Worm (Caenorhabditis elegans) whole organism, midembryonic: Measurements from ENCODE around the gene cysl-2.

Experiments used
- T22C8.4 ChIP-seq: fragments of 200-800 bp; sonication (Bioruptor generic); IDR thresholded peaks from 2 replicates; pipeline ENCODE4 v1.3.6; 2022; ENCODE audit warnings: missing genetic modification characterization, missing compliant biosample characterization
- cog-1 ChIP-seq: sonication (generic microtip); optimal IDR thresholded peaks from 2 replicates; lab custom pipeline; 2016; ENCODE audit warnings: missing genetic modification characterization, missing compliant biosample characterization
- flt-1 ChIP-seq: fragments of 200-800 bp; sonication (Bioruptor generic); IDR thresholded peaks from 2 replicates; pipeline ENCODE4 v1.3.6; 2022; ENCODE audit warnings: missing genetic modification characterization, missing compliant biosample characterization
- klf-2 ChIP-seq: fragments of 200-800 bp; sonication (Bioruptor generic); conservative IDR thresholded peaks from 2 replicates; pipeline ENCODE4 v1.3.6; 2022; ENCODE audit warnings: missing genetic modification reagents, missing genetic modification characterization, missing compliant biosample characterization
- med-1 ChIP-seq: sonication (generic microtip); optimal IDR thresholded peaks from 2 replicates; lab custom pipeline; 2017; ENCODE audit warnings: missing genetic modification characterization, mild to moderate bottlenecking, missing compliant biosample characterization, antibody characterized with exemption, missing genetic modification reagents; ENCODE audit not compliant: insufficient read depth
- ref-1 ChIP-seq: fragments of 200-800 bp; sonication (Bioruptor generic); conservative IDR thresholded peaks from 2 replicates; pipeline ENCODE4 v1.3.6; 2022; ENCODE audit warnings: missing genetic modification reagents, missing genetic modification characterization, missing compliant biosample characterization
- tab-1 ChIP-seq: fragments of 200-800 bp; sonication (Bioruptor generic); IDR thresholded peaks from 2 replicates; pipeline ENCODE4 v1.3.6; 2022; ENCODE audit warnings: missing genetic modification characterization, missing compliant biosample characterization
- ztf-23 ChIP-seq: fragments of 200-800 bp; sonication (Bioruptor generic); IDR thresholded peaks from 2 replicates; pipeline ENCODE4 v1.3.6; 2022; ENCODE audit warnings: missing genetic modification reagents, missing genetic modification characterization, missing compliant biosample characterization
- ztf-29 ChIP-seq: fragments of 200-800 bp; sonication (Bioruptor generic); IDR thresholded peaks from 2 replicates; pipeline ENCODE4 v1.3.6; 2022; ENCODE audit warnings: missing genetic modification reagents, missing genetic modification characterization, missing compliant biosample characterization

The cysl-2 gene

DNA sequence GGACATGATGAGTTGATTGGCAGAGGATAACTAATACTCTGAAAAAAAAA, at the start of gene cysl-2:
Gene cysl-2, minus strand, starts transcription at position 38 of the 50 bp plus-strand sequence.
- TF ChIP-seq T22C8.4 (GFP tag; lab: Robert Waterston, UW) (no peak), ztf-29 (GFP tag; lab: Robert Waterston, UW) (no peak), med-1 (no peak), cog-1 (tag; lab: Kevin White, UChicago) (no peak), klf-2 (GFP tag; lab: Robert Waterston, UW) (no peak), flt-1 (GFP tag; lab: Robert Waterston, UW) (no peak), ztf-23 (GFP tag; lab: Robert Waterston, UW) (no peak), ref-1 (GFP tag; lab: Robert Waterston, UW) (no peak), tab-1 (GFP tag; lab: Robert Waterston, UW) (no peak)

DNA sequence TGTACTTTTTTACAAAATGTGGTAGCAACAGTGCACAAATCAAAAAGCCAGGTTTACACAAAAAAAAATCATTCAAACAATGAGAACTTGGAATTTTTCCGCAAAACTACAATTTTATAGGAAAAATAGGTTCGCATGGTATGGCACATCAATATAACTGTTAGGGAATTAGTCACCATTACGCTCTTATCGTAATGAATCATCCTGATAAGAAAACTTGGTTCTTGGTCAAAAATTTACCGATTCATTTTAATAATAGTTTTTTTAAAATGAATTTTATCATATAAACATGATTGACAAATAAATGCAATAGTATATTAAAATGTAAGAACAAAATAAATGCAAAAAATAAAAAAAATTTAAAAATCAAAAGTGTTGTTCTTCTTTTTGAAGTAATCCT, 46.3 kb upstream of the cysl-2 start:
- TF ChIP-seq ref-1 (GFP tag; lab: Robert Waterston, UW) (no peak), flt-1 (GFP tag; lab: Robert Waterston, UW) (no peak), ztf-23 (GFP tag; lab: Robert Waterston, UW) (no peak), cog-1 (tag; lab: Kevin White, UChicago) (no peak), med-1 (no peak), klf-2 (GFP tag; lab: Robert Waterston, UW) (no peak), ztf-29 (GFP tag; lab: Robert Waterston, UW) (no peak), tab-1 (GFP tag; lab: Robert Waterston, UW) (no peak), T22C8.4 (GFP tag; lab: Robert Waterston, UW) (no peak)

DNA sequence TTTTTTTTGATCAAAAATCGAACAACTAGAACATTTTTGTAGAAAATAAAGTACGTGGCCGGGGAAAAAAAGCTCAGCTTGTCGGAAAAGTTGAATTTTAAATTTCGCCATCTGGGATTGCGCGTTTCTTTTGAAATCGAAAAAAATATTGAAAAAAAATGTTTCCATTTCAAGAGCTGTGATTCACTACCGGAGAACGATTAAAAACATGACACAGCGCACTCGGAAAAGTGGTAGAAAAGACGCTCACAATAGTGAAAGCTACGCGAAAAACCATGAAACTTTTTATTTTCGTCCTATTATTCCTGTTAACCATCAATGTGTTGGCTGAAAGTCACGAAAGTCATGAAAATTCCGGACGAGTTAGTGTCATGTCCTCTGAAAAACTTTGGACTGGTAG, 43.5 kb upstream of the cysl-2 start, which contains the start of the genes clec-147 and C04H5.7:
Gene clec-147, minus strand, starts transcription at position 101 of the 400 bp plus-strand sequence.
Gene C04H5.7, plus strand, starts transcription at position 219 of the 400 bp plus-strand sequence.
- TF ChIP-seq klf-2 (GFP tag; lab: Robert Waterston, UW) (no peak), cog-1 (tag; lab: Kevin White, UChicago) (no peak), ref-1 (GFP tag; lab: Robert Waterston, UW) (no peak), ztf-29 (GFP tag; lab: Robert Waterston, UW) (no peak), ztf-23 (GFP tag; lab: Robert Waterston, UW) (no peak), tab-1 (GFP tag; lab: Robert Waterston, UW) (no peak), med-1 (no peak), flt-1 (GFP tag; lab: Robert Waterston, UW) (no peak), T22C8.4 (GFP tag; lab: Robert Waterston, UW) (no peak)

DNA sequence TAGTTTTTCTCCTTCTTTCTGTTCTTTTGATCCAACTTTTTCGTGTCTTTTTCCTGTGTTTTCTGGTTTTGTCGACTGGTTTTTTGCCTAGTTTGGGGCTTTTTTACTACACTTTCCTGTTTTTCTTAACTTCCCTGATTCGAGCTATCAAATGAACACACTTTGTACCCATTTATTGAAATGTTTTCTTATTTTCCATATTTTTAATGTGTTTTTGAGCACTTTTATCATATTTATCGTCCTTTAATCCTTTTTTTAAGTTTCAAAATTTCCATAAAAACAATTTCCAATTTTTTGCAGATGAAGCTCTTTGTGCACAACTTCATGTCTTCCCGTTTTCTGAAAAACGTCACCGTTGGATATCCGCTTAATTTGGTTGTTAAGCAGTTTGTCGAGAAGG, 39.7 kb upstream of the cysl-2 start, which contains the start of gene C04H5.1:
Gene C04H5.1, plus strand, starts transcription at position 301 of the 400 bp plus-strand sequence.
- TF ChIP-seq cog-1 (tag; lab: Kevin White, UChicago) = no peak
- TF ChIP-seq ref-1 (GFP tag; lab: Robert Waterston, UW) = no peak
- TF ChIP-seq ztf-23 (GFP tag; lab: Robert Waterston, UW) = no peak
- no peak for TF ChIP-seq flt-1 (GFP tag; lab: Robert Waterston, UW)
- no peak for TF ChIP-seq T22C8.4 (GFP tag; lab: Robert Waterston, UW)
- TF ChIP-seq ztf-29 (GFP tag; lab: Robert Waterston, UW) = no peak
- no peak for TF ChIP-seq med-1
- no peak for TF ChIP-seq klf-2 (GFP tag; lab: Robert Waterston, UW)
- no peak for TF ChIP-seq tab-1 (GFP tag; lab: Robert Waterston, UW)

DNA sequence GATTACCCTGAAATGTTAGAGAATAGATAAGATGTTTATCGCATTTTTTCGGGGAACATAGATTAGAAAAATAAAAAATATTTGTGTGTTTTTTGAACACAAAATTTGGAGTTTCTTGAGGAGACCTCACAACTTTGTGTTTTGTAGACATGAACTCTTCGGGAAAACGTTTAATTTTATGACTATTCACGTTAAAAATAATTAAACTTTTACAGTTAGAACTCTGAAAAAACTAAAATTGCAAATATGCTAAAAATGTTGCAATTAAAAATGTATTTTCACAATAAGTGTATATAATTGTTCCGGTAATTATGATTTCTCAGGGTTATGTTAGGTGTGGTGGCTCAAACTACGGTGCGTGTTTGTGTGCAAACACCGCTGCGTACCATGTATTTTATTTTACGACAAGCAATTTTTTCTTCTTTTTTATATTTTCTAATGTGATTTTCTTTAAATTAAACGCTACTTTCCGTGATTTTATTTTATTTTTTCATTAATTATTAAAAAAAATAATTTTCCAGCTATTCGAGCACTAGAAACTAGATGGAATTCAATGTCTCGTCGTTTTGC, 34.1 kb upstream of the cysl-2 start, which contains the start of the genes F57C2.5 and spat-1:
Gene F57C2.5, minus strand, starts transcription at position 7 of the 570 bp plus-strand sequence.
Gene spat-1, plus strand, starts transcription at position 520 of the 570 bp plus-strand sequence.
- TF ChIP-seq klf-2 (GFP tag; lab: Robert Waterston, UW) = peak; percentile 67; the same call in 1 of the 2 replicates
- TF ChIP-seq ztf-29 (GFP tag; lab: Robert Waterston, UW) = no peak
- TF ChIP-seq tab-1 (GFP tag; lab: Robert Waterston, UW) = no peak
- TF ChIP-seq ztf-23 (GFP tag; lab: Robert Waterston, UW) = peak; percentile 63
- TF ChIP-seq med-1 = no peak
- TF ChIP-seq ref-1 (GFP tag; lab: Robert Waterston, UW) = no peak
- TF ChIP-seq cog-1 (tag; lab: Kevin White, UChicago) = peak; percentile 93
- no peak for TF ChIP-seq T22C8.4 (GFP tag; lab: Robert Waterston, UW)
- 0 out of 2 replicates have a peak, but pooled peaks have one; percentile 6 for TF ChIP-seq flt-1 (GFP tag; lab: Robert Waterston, UW)

DNA sequence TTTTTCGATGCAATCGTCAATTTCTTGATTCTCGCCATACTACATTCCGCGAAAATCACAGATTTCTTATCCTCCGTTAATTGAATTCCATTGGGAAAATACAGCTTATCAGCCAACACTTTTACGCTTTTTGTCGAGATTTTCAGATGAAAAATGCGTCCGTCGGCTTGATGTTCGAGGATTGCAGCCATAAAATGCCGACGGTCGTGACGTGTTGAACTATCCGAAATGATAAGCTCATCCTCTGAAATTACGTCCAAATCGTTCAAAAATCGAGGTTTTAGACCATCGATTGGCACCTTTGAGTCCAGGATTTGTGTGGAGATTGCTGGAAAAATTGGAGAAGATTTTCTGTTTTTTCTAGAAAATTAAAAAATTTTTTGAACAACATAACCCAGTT, 32.9 kb upstream of the cysl-2 start:
- TF ChIP-seq tab-1 (GFP tag; lab: Robert Waterston, UW) = no peak

DNA sequence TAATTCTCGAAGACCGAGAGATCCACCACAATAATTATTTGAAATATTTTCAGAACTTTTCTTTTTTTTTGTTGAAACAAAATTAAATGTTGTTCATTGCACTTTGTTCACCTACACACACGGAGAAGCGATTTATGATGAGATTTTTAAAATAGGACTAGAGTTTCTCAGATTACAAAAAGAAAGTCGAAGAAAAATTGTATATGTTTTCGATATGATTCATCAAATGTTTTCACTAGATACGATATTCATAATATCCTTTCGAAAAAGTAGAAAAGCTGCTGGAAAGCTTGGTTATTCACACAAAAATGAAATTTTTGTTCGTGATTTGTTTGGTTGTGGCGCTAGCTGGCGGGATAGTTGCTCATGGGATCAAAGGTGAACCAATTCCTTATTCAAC, 30.8 kb upstream of the cysl-2 start, which contains the start of gene F57C2.4:
Gene F57C2.4, plus strand, starts transcription at position 301 of the 400 bp plus-strand sequence.
- no peak for TF ChIP-seq med-1
- no peak for TF ChIP-seq ref-1 (GFP tag; lab: Robert Waterston, UW)
- no peak for TF ChIP-seq T22C8.4 (GFP tag; lab: Robert Waterston, UW)
- no peak for TF ChIP-seq tab-1 (GFP tag; lab: Robert Waterston, UW)
- TF ChIP-seq cog-1 (tag; lab: Kevin White, UChicago) = no peak
- TF ChIP-seq flt-1 (GFP tag; lab: Robert Waterston, UW) = no peak
- TF ChIP-seq ztf-23 (GFP tag; lab: Robert Waterston, UW) = no peak
- TF ChIP-seq klf-2 (GFP tag; lab: Robert Waterston, UW) = no peak
- TF ChIP-seq ztf-29 (GFP tag; lab: Robert Waterston, UW) = no peak

DNA sequence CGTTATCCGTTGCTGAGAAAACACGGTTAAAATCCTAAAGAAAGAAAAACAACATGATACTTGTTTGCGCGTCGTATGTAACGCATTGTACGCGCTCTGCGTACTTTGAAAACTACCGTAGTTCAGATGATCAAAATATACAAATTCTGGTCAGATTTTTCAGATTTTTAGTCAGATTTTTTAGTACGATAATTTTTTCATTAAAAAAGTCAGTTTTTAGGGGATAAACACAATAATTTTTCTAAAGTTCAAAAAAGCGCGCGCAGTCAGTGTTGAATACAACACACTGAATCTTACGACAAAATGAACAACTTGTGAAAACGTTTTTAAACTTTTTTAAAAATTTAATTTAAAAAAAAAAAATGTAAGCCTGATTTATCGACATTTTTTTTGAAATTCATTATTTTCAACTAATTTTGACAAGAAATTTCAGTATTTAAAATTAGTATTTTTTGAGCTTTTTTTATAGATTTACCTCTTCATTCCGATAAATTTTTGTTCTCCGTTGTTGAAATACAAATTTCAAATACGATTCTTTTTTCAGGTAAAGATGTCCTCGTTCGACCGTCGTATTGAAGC, 29.5 kb upstream of the cysl-2 start, which contains the start of gene pot-2:
Gene pot-2, plus strand, starts transcription at position 529 of the 579 bp plus-strand sequence.
- TF ChIP-seq tab-1 (GFP tag; lab: Robert Waterston, UW) (no peak), klf-2 (GFP tag; lab: Robert Waterston, UW) (no peak), flt-1 (GFP tag; lab: Robert Waterston, UW) (no peak), ztf-23 (GFP tag; lab: Robert Waterston, UW) (no peak)

DNA sequence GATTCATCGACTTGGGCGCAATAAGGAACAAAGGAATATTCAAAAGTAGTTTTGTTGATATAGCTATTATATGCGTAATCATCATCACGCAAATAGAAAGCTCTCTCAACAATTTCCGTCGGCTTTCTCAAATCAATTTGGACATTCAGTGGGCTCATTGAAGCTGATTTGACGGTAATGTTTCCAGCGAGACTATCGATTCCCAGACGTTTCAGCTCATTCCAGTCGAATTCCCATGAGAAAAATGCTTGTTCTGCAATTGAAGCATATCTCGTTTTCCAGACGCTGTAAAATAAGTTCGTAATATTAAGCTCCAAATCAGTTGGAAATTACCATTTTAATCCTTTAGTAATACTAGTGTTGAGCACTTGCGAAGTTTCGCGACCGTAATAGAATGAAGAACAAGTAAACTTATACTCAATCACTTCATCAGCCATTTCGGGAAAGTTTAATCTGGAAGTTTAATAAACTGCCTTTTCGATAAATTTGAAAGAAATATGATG, 28.9 kb upstream of the cysl-2 start, which contains the start of gene btb-20:
Gene btb-20, minus strand, starts transcription at position 453 of the 503 bp plus-strand sequence.
- TF ChIP-seq ztf-23 (GFP tag; lab: Robert Waterston, UW) (no peak), ref-1 (GFP tag; lab: Robert Waterston, UW) (no peak), ztf-29 (GFP tag; lab: Robert Waterston, UW) (no peak), T22C8.4 (GFP tag; lab: Robert Waterston, UW) (no peak), flt-1 (GFP tag; lab: Robert Waterston, UW) (no peak), med-1 (no peak), cog-1 (tag; lab: Kevin White, UChicago) (no peak), tab-1 (GFP tag; lab: Robert Waterston, UW) (no peak), klf-2 (GFP tag; lab: Robert Waterston, UW) (no peak)
